Worm (Caenorhabditis elegans): ENCODE data around the gene C55A6.4.

C55A6.4 gene

DNA sequence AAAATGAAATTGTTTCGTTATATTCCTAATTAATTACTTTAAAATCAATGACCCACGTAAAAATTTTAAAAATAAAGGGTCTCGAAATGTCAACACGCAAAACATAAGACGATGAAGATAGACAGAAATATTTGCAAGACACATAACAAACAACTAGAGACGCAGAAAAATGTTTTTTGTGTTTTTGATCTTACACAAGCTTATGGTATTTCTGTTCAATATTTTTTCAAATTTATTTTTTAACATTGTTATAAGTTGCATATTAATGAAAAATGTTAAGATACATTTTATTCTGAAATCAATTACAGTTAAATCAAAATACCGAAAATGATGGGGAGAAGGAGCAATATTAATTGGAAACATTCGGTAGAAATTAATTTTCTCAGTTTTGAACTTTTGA is 4.3 kb downstream of the C55A6.4 start, which contains the start of gene C55A6.3:
Gene C55A6.3 (minus strand): TSS at position 101 of the 400 bp plus-strand sequence.
- TF ChIP-seq skn-1 (tag; optimal IDR thresholded peaks at IDR 0.05) = no peak
- TF ChIP-seq zag-1 (tag; optimal IDR thresholded peaks at IDR 0.05) = no peak
- no peak for TF ChIP-seq unc-39 (tag; optimal IDR thresholded peaks at IDR 0.05)
- TF ChIP-seq fos-1 (tag; optimal IDR thresholded peaks at IDR 0.05) = no peak
- no peak for TF ChIP-seq F13H6.1 (tag; optimal IDR thresholded peaks at IDR 0.05)
- no peak for TF ChIP-seq mdl-1 (tag; optimal IDR thresholded peaks at IDR 0.05)
- no peak for TF ChIP-seq ztf-4 (tag; optimal IDR thresholded peaks at IDR 0.05)
- TF ChIP-seq gmeb-1 (tag; optimal IDR thresholded peaks at IDR 0.05) = no peak
- TF ChIP-seq lsy-2 (tag; optimal IDR thresholded peaks at IDR 0.05) = no peak
- TF ChIP-seq nhr-6 (tag; optimal IDR thresholded peaks at IDR 0.05) = no peak
- TF ChIP-seq mbf-1 (tag; optimal IDR thresholded peaks at IDR 0.05) = no peak

DNA sequence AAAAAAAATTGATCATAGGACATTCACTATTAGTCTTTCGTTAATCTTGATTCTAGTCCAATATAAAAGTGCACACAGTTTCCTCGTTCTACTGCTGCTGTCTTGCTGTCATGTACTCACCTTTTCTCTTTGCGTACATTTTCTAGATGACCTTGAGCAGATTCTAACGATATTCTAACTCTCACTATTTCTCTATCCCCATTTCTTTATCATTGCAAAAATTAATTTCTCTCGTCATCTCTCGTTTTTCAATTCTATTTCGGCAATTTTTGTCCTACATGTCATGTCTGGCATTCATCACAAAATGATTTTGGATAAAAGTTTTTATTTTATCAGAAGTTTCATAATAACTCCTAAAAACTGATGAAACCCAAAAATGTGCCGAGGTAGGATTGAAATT is 8.9 kb downstream of the C55A6.4 start, which contains the start of gene ttll-5:
Gene ttll-5 (plus strand): TSS at position 288 of the 400 bp plus-strand sequence.
- TF ChIP-seq unc-39 (tag; optimal IDR thresholded peaks at IDR 0.05) (no peak), C34F6.9 (tag; optimal IDR thresholded peaks at IDR 0.05) (no peak), nhr-129 (tag; optimal IDR thresholded peaks at IDR 0.05) (no peak), nhr-77 (tag; optimal IDR thresholded peaks at IDR 0.05) (no peak), elt-1 (tag; optimal IDR thresholded peaks at IDR 0.05) (no peak), ZK546.5 (tag; optimal IDR thresholded peaks at IDR 0.05) (no peak), Y55F3AM.14 (GFP tag; optimal IDR thresholded peaks at IDR 0.05) (no peak), mdl-1 (tag; optimal IDR thresholded peaks at IDR 0.05) (no peak), peb-1 (tag; optimal IDR thresholded peaks at IDR 0.05) (no peak), skn-1 (tag; optimal IDR thresholded peaks at IDR 0.05) (no peak), R02D3.7 (tag; optimal IDR thresholded peaks at IDR 0.05) (no peak), sma-3 (GFP tag; optimal IDR thresholded peaks at IDR 0.05) (peak; percentile 12), snpc-4 (tag; optimal IDR thresholded peaks at IDR 0.05) (no peak), lin-39 (tag; optimal IDR thresholded peaks at IDR 0.05) (no peak), ztf-1 (GFP tag; conservative IDR thresholded peaks at IDR 0.05) (no peak), sma-9 (GFP tag; optimal IDR thresholded peaks at IDR 0.05) (peak; percentile 87), sma-9 (tag; optimal IDR thresholded peaks at IDR 0.05) (no peak), F13H6.1 (tag; optimal IDR thresholded peaks at IDR 0.05) (no peak), egl-27 (tag; optimal IDR thresholded peaks at IDR 0.05) (no peak), zag-1 (tag; optimal IDR thresholded peaks at IDR 0.05) (no peak), ztf-4 (tag; optimal IDR thresholded peaks at IDR 0.05) (no peak), ztf-11 (tag; optimal IDR thresholded peaks at IDR 0.05) (no peak), nhr-10 (tag; optimal IDR thresholded peaks at IDR 0.05) (no peak), fos-1 (tag; optimal IDR thresholded peaks at IDR 0.05) (peak; percentile 35), ceh-16 (tag; optimal IDR thresholded peaks at IDR 0.05) (no peak), alr-1 (tag; optimal IDR thresholded peaks at IDR 0.05) (no peak), nhr-12 (tag; optimal IDR thresholded peaks at IDR 0.05) (no peak), elt-3 (tag; optimal IDR thresholded peaks at IDR 0.05) (no peak), lin-13 (GFP tag; optimal IDR thresholded peaks at IDR 0.05) (no peak), ama-1 (optimal IDR thresholded peaks at IDR 0.05) (no peak), nhr-21 (tag; optimal IDR thresholded peaks at IDR 0.05) (no peak), nhr-6 (tag; optimal IDR thresholded peaks at IDR 0.05) (no peak), blmp-1 (tag; optimal IDR thresholded peaks at IDR 0.05; ENCODE audit: insufficient read depth) (peak; percentile 70), lsy-2 (tag; optimal IDR thresholded peaks at IDR 0.05) (no peak), nhr-11 (tag; optimal IDR thresholded peaks at IDR 0.05) (no peak), sem-4 (tag; optimal IDR thresholded peaks at IDR 0.05) (no peak), nhr-25 (tag; optimal IDR thresholded peaks at IDR 0.05) (peak; percentile 66), crh-2 (tag; optimal IDR thresholded peaks at IDR 0.05) (no peak)

DNA sequence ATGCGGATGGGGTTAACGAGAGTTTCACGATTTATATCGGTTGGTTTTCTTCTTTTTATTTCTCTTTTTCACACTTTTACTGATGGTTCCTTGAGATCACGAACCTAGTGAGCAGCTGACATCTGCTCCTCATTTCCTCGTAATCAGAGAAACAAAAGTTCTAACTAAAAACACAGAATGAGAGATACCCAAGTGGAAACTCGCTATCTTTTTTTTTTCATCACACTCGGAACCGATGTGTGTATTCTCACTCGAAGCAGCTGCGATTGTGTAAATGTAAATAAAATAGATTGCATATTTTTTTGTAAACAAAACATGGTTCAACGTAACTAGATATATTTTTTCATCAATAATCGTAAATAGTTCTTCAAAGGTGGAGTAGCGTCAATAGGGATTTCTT is 11.3 kb downstream of the C55A6.4 start:
- TF ChIP-seq ama-1 (optimal IDR thresholded peaks at IDR 0.05) (no peak), mab-5 (tag; optimal IDR thresholded peaks at IDR 0.05) (no peak), ceh-82 (tag; optimal IDR thresholded peaks at IDR 0.05) (no peak), sma-9 (GFP tag; optimal IDR thresholded peaks at IDR 0.05) (peak; percentile 52), sma-9 (tag; optimal IDR thresholded peaks at IDR 0.05) (no peak), lsy-2 (tag; optimal IDR thresholded peaks at IDR 0.05) (peak in 1 of 2 experiments; percentile 36), unc-39 (tag; optimal IDR thresholded peaks at IDR 0.05) (no peak), blmp-1 (tag; optimal IDR thresholded peaks at IDR 0.05; ENCODE audit: insufficient read depth) (no peak), C34F6.9 (tag; optimal IDR thresholded peaks at IDR 0.05) (peak; percentile 44), elt-1 (tag; optimal IDR thresholded peaks at IDR 0.05) (no peak), fos-1 (tag; optimal IDR thresholded peaks at IDR 0.05) (no peak), nhr-129 (tag; optimal IDR thresholded peaks at IDR 0.05) (peak; percentile 46), F13H6.1 (tag; optimal IDR thresholded peaks at IDR 0.05) (peak; percentile 80), nhr-10 (tag; optimal IDR thresholded peaks at IDR 0.05) (no peak), sma-3 (GFP tag; optimal IDR thresholded peaks at IDR 0.05) (no peak), peb-1 (tag; optimal IDR thresholded peaks at IDR 0.05) (no peak), aly-2 (tag; optimal IDR thresholded peaks at IDR 0.05) (no peak)

Data from whole organism, L2 larva.